Fruit fly (Drosophila melanogaster): ENCODE results near the gene yellow-f.

Gene yellow-f

DNA sequence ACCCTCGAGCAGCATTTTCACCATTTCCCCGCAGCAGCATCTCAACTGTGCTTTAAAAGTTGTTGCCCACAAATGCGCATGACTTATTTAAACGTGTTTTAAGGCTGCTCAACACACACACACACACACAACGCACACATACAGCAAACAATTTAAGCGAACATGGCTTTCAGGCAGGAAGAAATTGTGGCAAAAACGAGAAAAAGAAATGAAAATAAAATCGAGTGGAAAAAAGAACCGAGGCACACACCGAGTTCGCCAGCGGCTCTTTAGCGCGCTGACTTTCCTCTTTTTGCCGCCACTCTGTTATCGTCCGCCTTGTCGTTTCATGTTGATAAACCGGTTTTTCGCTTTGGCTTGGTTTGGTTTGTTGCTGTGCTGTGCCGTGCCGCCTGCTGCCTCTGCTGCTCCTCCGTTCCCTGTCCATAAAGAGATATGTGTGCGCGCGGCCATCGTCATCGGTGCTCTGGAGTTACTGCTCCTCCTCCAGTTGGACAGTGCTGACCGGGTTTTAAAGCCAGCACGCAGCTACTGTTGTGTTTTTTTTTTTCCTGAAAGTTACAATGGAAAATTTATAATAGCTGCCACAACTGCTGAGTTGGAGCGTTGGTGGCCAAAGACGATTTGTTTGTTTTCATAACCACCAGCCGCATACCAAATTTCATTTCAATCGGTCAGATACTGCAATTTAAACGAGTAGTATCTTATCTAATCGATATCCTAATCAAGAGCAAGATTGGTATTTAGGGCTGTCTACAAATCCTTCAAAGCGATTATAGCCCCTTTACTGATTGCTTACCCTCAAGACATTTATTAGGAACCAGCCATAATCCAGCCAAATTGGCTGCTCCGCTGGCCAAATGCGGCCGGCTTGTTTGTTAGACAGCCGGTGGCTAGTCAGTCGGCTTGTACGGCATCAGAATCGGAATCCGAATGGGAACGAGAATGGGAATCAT is 23.1 kb upstream of the yellow-f start:
- no peak for TF ChIP-seq CG17801 (GFP tag; optimal IDR thresholded peaks at IDR 0.05; ENCODE audit: partially characterized antibody)

DNA sequence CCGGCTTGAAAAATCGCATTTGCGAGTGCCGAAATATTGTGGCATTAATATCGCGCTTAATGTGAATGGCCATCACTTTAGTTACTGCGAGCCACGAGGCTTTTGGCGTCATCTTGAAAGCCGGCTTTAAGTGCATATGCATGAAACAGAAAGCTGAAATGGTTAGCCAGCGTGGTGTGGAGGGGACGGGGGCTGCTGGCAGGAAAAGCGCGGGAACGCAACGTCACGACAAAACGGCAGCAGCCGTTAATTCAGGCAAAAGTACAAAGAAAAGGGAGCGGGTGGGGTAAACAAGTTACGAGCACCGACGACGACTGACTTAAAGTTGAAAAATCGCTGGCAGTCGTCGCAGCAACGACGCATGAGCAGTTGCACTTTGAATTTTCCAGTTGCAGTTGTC is 22.4 kb upstream of the yellow-f start:
- TF ChIP-seq CG17801 (GFP tag; optimal IDR thresholded peaks at IDR 0.05; ENCODE audit: partially characterized antibody) = no peak

dm6 chr3R:13014168-13014881 is 21.3 kb upstream of the yellow-f start:
- TF ChIP-seq CG17801 (GFP tag; optimal IDR thresholded peaks at IDR 0.05; ENCODE audit: partially characterized antibody) = no peak

DNA sequence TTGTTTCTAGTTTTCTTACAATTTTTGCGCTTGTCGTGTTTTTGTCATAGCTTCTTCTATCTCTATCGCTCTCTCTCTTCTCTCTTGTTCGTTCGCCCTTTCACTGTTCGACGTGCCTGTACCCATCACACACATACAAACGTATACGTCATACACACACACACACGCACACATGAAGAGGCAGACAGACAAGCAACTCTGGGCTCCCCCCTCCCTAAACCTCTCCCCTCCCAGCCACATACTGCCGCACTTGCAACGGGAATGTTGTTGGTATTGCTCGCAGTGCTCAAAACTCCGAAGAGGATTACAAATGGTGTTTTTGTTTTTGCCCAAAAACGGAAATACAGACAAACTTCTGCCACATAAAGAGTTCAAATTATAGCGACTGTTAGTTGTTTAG is 20.0 kb upstream of the yellow-f start:
- TF ChIP-seq CG17801 (GFP tag; optimal IDR thresholded peaks at IDR 0.05; ENCODE audit: partially characterized antibody) = no peak

dm6 chr3R:13012351-13012750 is 19.4 kb upstream of the yellow-f start:
- TF ChIP-seq CG17801 (GFP tag; optimal IDR thresholded peaks at IDR 0.05; ENCODE audit: partially characterized antibody) = peak; percentile 39

- TF ChIP-seq CG17801 (GFP tag; optimal IDR thresholded peaks at IDR 0.05; ENCODE audit: partially characterized antibody) = no peak
These were observed 18.6 kb upstream of the yellow-f start, which contains the start of gene CtBP for dm6 chr3R:13011621-13011963. TSS of gene CtBP (plus strand) at chr3R:13011649.

dm6 chr3R:13010905-13011620 is 18.1 kb upstream of the yellow-f start, which contains the start of gene CG8031:
TSS of gene CG8031 (minus strand) at chr3R:13011310.
- TF ChIP-seq CG17801 (GFP tag; optimal IDR thresholded peaks at IDR 0.05; ENCODE audit: partially characterized antibody) = peak; percentile 14

DNA sequence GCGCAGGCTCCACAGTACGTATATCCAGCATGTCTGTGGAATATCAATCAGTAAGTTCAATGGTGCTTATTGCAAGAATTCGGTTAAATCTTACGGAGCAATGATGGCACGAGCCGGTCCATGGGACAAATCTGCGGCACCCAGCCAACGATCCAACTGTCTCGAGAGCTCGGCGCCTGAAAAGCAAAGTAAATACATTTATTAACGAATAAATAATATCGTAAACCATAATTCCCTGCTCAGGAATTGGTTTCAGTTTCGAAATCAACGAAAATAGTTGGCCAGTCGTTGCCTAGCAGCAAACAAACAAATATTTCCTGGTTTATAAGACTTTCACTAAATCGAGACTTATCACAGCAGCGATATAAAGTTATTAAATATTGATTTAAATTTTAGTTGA is 16.6 kb upstream of the yellow-f start, which contains the start of gene CG11656:
CG11656 (plus strand) TSS at position 301 of the 400 bp plus-strand sequence.
- no peak for TF ChIP-seq CG17801 (GFP tag; optimal IDR thresholded peaks at IDR 0.05; ENCODE audit: partially characterized antibody)

- peak; percentile 17 for TF ChIP-seq CG17801 (GFP tag; optimal IDR thresholded peaks at IDR 0.05; ENCODE audit: partially characterized antibody)
These were observed 5.2 kb upstream of the yellow-f start for dm6 chr3R:12998234-12998591.

- TF ChIP-seq CG17801 (GFP tag; optimal IDR thresholded peaks at IDR 0.05; ENCODE audit: partially characterized antibody) = no peak
These were observed 4.7 kb upstream of the yellow-f start, which contains the start of the genes CG17327, CG44194 and CG7518 for dm6 chr3R:12997550-12998233. TSS of gene CG17327 (minus strand) at chr3R:12997726. TSS of gene CG44194 (minus strand) at chr3R:12997726. TSS of gene CG7518 (plus strand) at chr3R:12998089.

DNA sequence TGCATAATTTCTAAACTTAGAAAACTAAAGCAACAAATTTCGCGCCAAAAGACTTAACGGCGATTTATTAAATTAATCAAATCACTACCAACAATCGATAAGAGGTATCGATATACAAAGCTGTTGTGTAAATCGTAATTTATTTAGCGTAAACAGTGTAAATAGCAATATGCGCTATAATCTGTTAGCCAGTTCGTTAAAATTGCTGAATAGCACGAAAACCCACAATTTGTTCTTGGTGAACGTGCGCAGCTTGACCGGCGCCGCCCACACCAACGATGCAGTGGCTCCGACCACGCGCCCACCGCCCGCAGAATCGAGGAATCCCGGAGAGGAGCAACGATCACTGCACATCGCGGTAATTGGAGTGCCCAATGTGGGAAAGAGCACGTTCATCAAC is 2.5 kb upstream of the yellow-f start, which contains the start of gene CG7488:
CG7488 (plus strand) TSS at position 99 of the 400 bp plus-strand sequence.
- peak; percentile 12 for TF ChIP-seq CG17801 (GFP tag; optimal IDR thresholded peaks at IDR 0.05; ENCODE audit: partially characterized antibody)

DNA sequence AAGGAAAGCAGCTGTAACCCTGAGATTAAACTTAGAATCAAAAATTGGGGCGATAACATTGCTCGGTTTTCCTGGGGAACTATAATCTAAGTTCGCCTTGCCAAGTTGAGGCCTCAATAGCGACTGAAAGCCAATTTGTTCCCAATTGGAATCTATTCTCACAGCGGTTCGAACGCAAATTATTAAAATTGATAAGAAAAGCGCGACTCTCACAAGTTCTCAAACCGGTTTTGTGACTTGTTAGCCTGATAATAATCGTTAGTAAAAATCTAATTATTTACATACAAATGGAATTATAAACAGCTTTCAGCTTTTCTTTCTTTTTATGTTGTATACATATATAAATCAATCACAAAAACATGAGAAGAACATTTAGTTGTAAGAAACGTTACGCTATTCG is 2.0 kb upstream of the yellow-f start, which contains the start of gene yellow-f2:
yellow-f2 (minus strand) TSS at position 101 of the 400 bp plus-strand sequence.
- no peak for TF ChIP-seq CG17801 (GFP tag; optimal IDR thresholded peaks at IDR 0.05; ENCODE audit: partially characterized antibody)

- TF ChIP-seq CG17801 (GFP tag; optimal IDR thresholded peaks at IDR 0.05; ENCODE audit: partially characterized antibody) = no peak
These were observed 4.6 kb downstream of the yellow-f start, which contains the start of gene CG14383 for dm6 chr3R:12988411-12988810. TSS of gene CG14383 (minus strand) at chr3R:12988511.
